Worm (Caenorhabditis elegans) whole organism, L2 larva: ENCODE data around the gene ctf-18.

Source experiments
- C34F6.9 ChIP-seq: fragments of 150-350 bp; optimal IDR thresholded peaks from 2 replicates; lab custom pipeline; 2014; ENCODE audit warnings: missing biosample characterization, missing genetic modification characterization
- F13H6.1 ChIP-seq: sonication (generic microtip); optimal IDR thresholded peaks from 2 replicates; lab custom pipeline; 2016; ENCODE audit warnings: missing genetic modification characterization, missing compliant biosample characterization
- R02D3.7 ChIP-seq: fragments of 150-350 bp; optimal IDR thresholded peaks from 2 replicates; lab custom pipeline; 2014; ENCODE audit warnings: missing biosample characterization, missing genetic modification characterization
- ZK546.5 ChIP-seq: sonication (generic microtip); optimal IDR thresholded peaks from 2 replicates; lab custom pipeline; 2017; ENCODE audit warnings: missing biosample characterization, missing genetic modification characterization
- alr-1 ChIP-seq: fragments of 150-350 bp; optimal IDR thresholded peaks from 2 replicates; lab custom pipeline; 2014; ENCODE audit warnings: missing biosample characterization, missing genetic modification characterization
- aly-2 ChIP-seq: fragments of 150-350 bp; optimal IDR thresholded peaks from 2 replicates; lab custom pipeline; 2014; ENCODE audit warnings: missing biosample characterization, missing genetic modification characterization
- ama-1 ChIP-seq: fragments of 150-350 bp; optimal IDR thresholded peaks from 2 replicates; lab custom pipeline; 2018; ENCODE audit warnings: inconsistent platforms
- blmp-1 ChIP-seq: sonication (generic microtip); optimal IDR thresholded peaks from 2 replicates; lab custom pipeline; 2017; ENCODE audit warnings: missing genetic modification characterization, mild to moderate bottlenecking, missing compliant biosample characterization, antibody characterized with exemption, moderate library complexity; ENCODE audit not compliant: insufficient read depth
- ceh-82 ChIP-seq: fragments of 150-350 bp; optimal IDR thresholded peaks from 2 replicates; lab custom pipeline; 2014; ENCODE audit warnings: missing biosample characterization, missing genetic modification characterization
- crh-2 ChIP-seq: sonication (generic microtip); optimal IDR thresholded peaks from 2 replicates; lab custom pipeline; 2017; ENCODE audit warnings: missing biosample characterization, missing genetic modification characterization
- dmd-4 ChIP-seq: sonication (generic microtip); optimal IDR thresholded peaks from 2 replicates; lab custom pipeline; 2017; ENCODE audit warnings: missing biosample characterization, missing genetic modification characterization
- egl-27 ChIP-seq: sonication (generic microtip); optimal IDR thresholded peaks from 3 replicates; lab custom pipeline; 2017; ENCODE audit warnings: missing biosample characterization, missing genetic modification reagents, missing genetic modification characterization
- elt-1 ChIP-seq: fragments of 150-350 bp; optimal IDR thresholded peaks from 2 replicates; lab custom pipeline; 2014; ENCODE audit warnings: missing biosample characterization, missing genetic modification characterization
- elt-3 ChIP-seq: sonication (generic microtip); optimal IDR thresholded peaks from 2 replicates; lab custom pipeline; 2017; ENCODE audit warnings: missing biosample characterization, missing genetic modification characterization
- fos-1 ChIP-seq: fragments of 150-350 bp; optimal IDR thresholded peaks from 2 replicates; lab custom pipeline; 2014; ENCODE audit warnings: missing biosample characterization, missing genetic modification characterization
- lin-11 ChIP-seq: fragments of 150-350 bp; sonication (generic microtip); optimal IDR thresholded peaks from 2 replicates; lab custom pipeline; 2014; ENCODE audit warnings: missing biosample characterization, missing genetic modification characterization, inconsistent platforms, mixed read lengths
- lsy-2 ChIP-seq, 2 experiments: fragments of 150-350 bp in 1 of 2; sonication (generic microtip) in 1 of 2; optimal IDR thresholded peaks; 2 replicates each; lab custom pipeline; 2014 to 2017; ENCODE audit warnings: missing biosample characterization in 2 of 2, missing genetic modification characterization in 2 of 2
- mab-5 ChIP-seq: fragments of 150-350 bp; optimal IDR thresholded peaks from 2 replicates; lab custom pipeline; 2014; ENCODE audit warnings: missing biosample characterization, missing genetic modification characterization
- mbf-1 ChIP-seq: sonication (generic microtip); optimal IDR thresholded peaks from 2 replicates; lab custom pipeline; 2017; ENCODE audit warnings: missing biosample characterization, missing genetic modification characterization
- mdl-1 ChIP-seq, 2 experiments: fragments of 150-350 bp in 1 of 2; sonication (generic microtip) in 1 of 2; optimal IDR thresholded peaks; 2 replicates each; lab custom pipeline; 2017; ENCODE audit warnings: missing biosample characterization in 2 of 2, missing genetic modification characterization in 2 of 2
- nhr-10 ChIP-seq: sonication (generic microtip); optimal IDR thresholded peaks from 2 replicates; lab custom pipeline; 2017; ENCODE audit warnings: missing biosample characterization, missing genetic modification characterization
- nhr-11 ChIP-seq: fragments of 150-350 bp; optimal IDR thresholded peaks from 2 replicates; lab custom pipeline; 2014; ENCODE audit warnings: missing biosample characterization, missing genetic modification characterization
- nhr-129 ChIP-seq: fragments of 150-350 bp; optimal IDR thresholded peaks from 2 replicates; lab custom pipeline; 2014; ENCODE audit warnings: missing biosample characterization, missing genetic modification characterization
- nhr-21 ChIP-seq: fragments of 150-350 bp; optimal IDR thresholded peaks from 2 replicates; lab custom pipeline; 2014; ENCODE audit warnings: missing biosample characterization, missing genetic modification characterization
- nhr-23 ChIP-seq: fragments of 150-350 bp; optimal IDR thresholded peaks from 2 replicates; lab custom pipeline; 2014; ENCODE audit warnings: missing biosample characterization, missing genetic modification reagents, missing genetic modification characterization
- nhr-25 ChIP-seq: fragments of 150-350 bp; sonication (generic microtip); optimal IDR thresholded peaks from 3 replicates; lab custom pipeline; 2014; ENCODE audit warnings: missing biosample characterization, missing genetic modification characterization
- nhr-6 ChIP-seq: fragments of 150-350 bp; optimal IDR thresholded peaks from 2 replicates; lab custom pipeline; 2014; ENCODE audit warnings: missing biosample characterization, missing genetic modification characterization
- nhr-77 ChIP-seq: fragments of 150-350 bp; optimal IDR thresholded peaks from 2 replicates; lab custom pipeline; 2014; ENCODE audit warnings: missing biosample characterization, missing genetic modification characterization
- sem-4 ChIP-seq: fragments of 150-350 bp; optimal IDR thresholded peaks from 2 replicates; lab custom pipeline; 2014; ENCODE audit warnings: missing biosample characterization, missing genetic modification reagents, missing genetic modification characterization
- skn-1 ChIP-seq: sonication (generic microtip); optimal IDR thresholded peaks from 2 replicates; lab custom pipeline; 2017; ENCODE audit warnings: missing biosample characterization, missing genetic modification characterization
- sma-3 ChIP-seq: sonication (generic microtip); optimal IDR thresholded peaks from 2 replicates; lab custom pipeline; 2016; ENCODE audit warnings: missing genetic modification reagents, missing genetic modification characterization, missing compliant biosample characterization
- sma-9 ChIP-seq, 2 experiments: fragments of 150-350 bp in 1 of 2; sonication (generic microtip) in 1 of 2; optimal IDR thresholded peaks; 2 replicates each; lab custom pipeline; 2014 to 2016; ENCODE audit warnings: missing genetic modification characterization in 2 of 2, mild to moderate bottlenecking in 1 of 2, missing biosample characterization in 1 of 2, missing compliant biosample characterization in 1 of 2, missing genetic modification reagents in 1 of 2, moderate library complexity in 1 of 2
- snpc-4 ChIP-seq: fragments of 150-350 bp; optimal IDR thresholded peaks from 2 replicates; lab custom pipeline; 2014; ENCODE audit warnings: missing biosample characterization, missing genetic modification characterization
- unc-39 ChIP-seq: fragments of 150-350 bp; optimal IDR thresholded peaks from 2 replicates; lab custom pipeline; 2014; ENCODE audit warnings: missing biosample characterization, missing genetic modification characterization
- unc-55 ChIP-seq: fragments of 150-350 bp; sonication (generic microtip); optimal IDR thresholded peaks from 3 replicates; lab custom pipeline; 2014; ENCODE audit warnings: missing biosample characterization, missing genetic modification reagents, missing genetic modification characterization
- unc-62 ChIP-seq: fragments of 150-350 bp; optimal IDR thresholded peaks from 2 replicates; lab custom pipeline; 2014; ENCODE audit warnings: missing biosample characterization, missing genetic modification reagents, missing genetic modification characterization
- zag-1 ChIP-seq: fragments of 150-350 bp; optimal IDR thresholded peaks from 2 replicates; lab custom pipeline; 2014; ENCODE audit warnings: missing biosample characterization, missing genetic modification characterization
- ztf-1 ChIP-seq: fragments of 200-800 bp; sonication (Bioruptor generic); conservative IDR thresholded peaks from 2 replicates; pipeline ENCODE4 v1.3.6; 2022; ENCODE audit warnings: missing genetic modification characterization, missing compliant biosample characterization
- ztf-11 ChIP-seq: sonication (generic microtip); optimal IDR thresholded peaks from 2 replicates; lab custom pipeline; 2017; ENCODE audit warnings: missing biosample characterization, missing genetic modification characterization

ctf-18 gene

ce11 chrIV:10111441-10111840, 15.0 kb downstream of the ctf-18 start, which contains the start of gene spch-1:
Gene spch-1, minus strand, starts transcription at chrIV:10111541.
- no peak for TF ChIP-seq R02D3.7
- no peak for TF ChIP-seq nhr-25 (tag; lab: Kevin White, UChicago)
- no peak for TF ChIP-seq mdl-1 (tag; optimal IDR thresholded peaks at IDR 0.05; lab: Kevin White, UChicago)
- no peak for TF ChIP-seq nhr-129 (tag; lab: Kevin White, UChicago)
- TF ChIP-seq skn-1 = no peak
- TF ChIP-seq ceh-82 (tag; lab: Kevin White, UChicago) = no peak
- no peak for TF ChIP-seq nhr-6 (tag; lab: Kevin White, UChicago)

- TF ChIP-seq lsy-2 (tag; optimal IDR thresholded peaks at IDR 0.05; lab: Kevin White, UChicago) = no peak
- no peak for TF ChIP-seq mbf-1 (tag; lab: Kevin White, UChicago)
- TF ChIP-seq elt-3 = no peak
- no peak for TF ChIP-seq F13H6.1 (tag; lab: Kevin White, UChicago)
- no peak for TF ChIP-seq zag-1 (tag; lab: Kevin White, UChicago)
- TF ChIP-seq sma-3 (GFP tag; lab: Kevin White, UChicago) = no peak
- no peak for TF ChIP-seq unc-39 (tag; lab: Kevin White, UChicago)
- no peak for TF ChIP-seq ztf-11 (tag; lab: Kevin White, UChicago)
- no peak for TF ChIP-seq nhr-129 (tag; lab: Kevin White, UChicago)
- no peak for TF ChIP-seq egl-27 (tag; lab: Kevin White, UChicago)
- no peak for TF ChIP-seq nhr-77 (tag; lab: Kevin White, UChicago)
- no peak for TF ChIP-seq aly-2
- no peak for TF ChIP-seq R02D3.7
- TF ChIP-seq mab-5 = no peak
- no peak for TF ChIP-seq lin-11 (tag; lab: Kevin White, UChicago)
- TF ChIP-seq dmd-4 (tag; lab: Kevin White, UChicago) = no peak
- TF ChIP-seq elt-1 (tag; lab: Kevin White, UChicago) = no peak
Observed at ce11 chrIV:10110870-10111269, 15.6 kb downstream of the ctf-18 start.

ce11 chrIV:10110417-10110816, 16.0 kb downstream of the ctf-18 start, which contains the start of gene egl-38:
Gene egl-38, minus strand, starts transcription at chrIV:10110517.
- TF ChIP-seq alr-1 (tag; lab: Kevin White, UChicago) (no peak), nhr-23 (tag; lab: Kevin White, UChicago) (no peak), sma-9 (GFP tag; optimal IDR thresholded peaks at IDR 0.05; lab: Kevin White, UChicago) (no peak), sma-9 (tag; optimal IDR thresholded peaks at IDR 0.05; lab: Kevin White, UChicago) (no peak), zag-1 (tag; lab: Kevin White, UChicago) (no peak), lsy-2 (tag; optimal IDR thresholded peaks at IDR 0.05; lab: Kevin White, UChicago) (no peak), sem-4 (tag; lab: Kevin White, UChicago) (no peak), unc-39 (tag; lab: Kevin White, UChicago) (no peak), C34F6.9 (no peak), nhr-77 (tag; lab: Kevin White, UChicago) (no peak), ztf-1 (GFP tag; lab: Robert Waterston, UW) (no peak), aly-2 (no peak), sma-3 (GFP tag; lab: Kevin White, UChicago) (no peak), elt-3 (no peak)

ce11 chrIV:10096881-10097280, 29.6 kb downstream of the ctf-18 start, which contains the start of gene dis-3:
Gene dis-3, plus strand, starts transcription at chrIV:10097202.
- TF ChIP-seq nhr-10 (tag; lab: Kevin White, UChicago) = no peak
- peak; percentile 55 for TF ChIP-seq R02D3.7
- no peak for TF ChIP-seq nhr-11
- TF ChIP-seq ztf-1 (GFP tag; lab: Robert Waterston, UW) = no peak
- TF ChIP-seq unc-39 (tag; lab: Kevin White, UChicago) = no peak

ce11 chrIV:10095171-10095570, 31.3 kb downstream of the ctf-18 start, which contains the start of the genes C04G2.5 and msp-36:
Gene C04G2.5, minus strand, starts transcription at chrIV:10095271.
Gene msp-36, plus strand, starts transcription at chrIV:10095433.
- TF ChIP-seq nhr-25 (tag; lab: Kevin White, UChicago) = no peak
- TF ChIP-seq ama-1 (lab: Kevin White, UChicago) = no peak
- TF ChIP-seq unc-39 (tag; lab: Kevin White, UChicago) = no peak
- no peak for TF ChIP-seq unc-62 (GFP tag; lab: Kevin White, UChicago)

- TF ChIP-seq ama-1 (lab: Kevin White, UChicago) (no peak), unc-55 (no peak), aly-2 (no peak), nhr-23 (tag; lab: Kevin White, UChicago) (no peak), fos-1 (tag; lab: Kevin White, UChicago) (no peak), blmp-1 (tag; lab: Kevin White, UChicago) (no peak), nhr-21 (tag; lab: Kevin White, UChicago) (no peak), nhr-10 (tag; lab: Kevin White, UChicago) (no peak), mbf-1 (tag; lab: Kevin White, UChicago) (no peak), ZK546.5 (tag; lab: Kevin White, UChicago) (no peak), sma-3 (GFP tag; lab: Kevin White, UChicago) (no peak), skn-1 (no peak), lin-11 (tag; lab: Kevin White, UChicago) (no peak), crh-2 (no peak), snpc-4 (no peak), elt-3 (no peak), alr-1 (tag; lab: Kevin White, UChicago) (no peak)
Observed at ce11 chrIV:10090358-10090757, 36.1 kb downstream of the ctf-18 start, which contains the start of gene ttbk-5. Gene ttbk-5, plus strand, starts transcription at chrIV:10090658.
